Worm (Caenorhabditis elegans): ENCODE measurements around the gene nep-9.

Gene nep-9

DNA sequence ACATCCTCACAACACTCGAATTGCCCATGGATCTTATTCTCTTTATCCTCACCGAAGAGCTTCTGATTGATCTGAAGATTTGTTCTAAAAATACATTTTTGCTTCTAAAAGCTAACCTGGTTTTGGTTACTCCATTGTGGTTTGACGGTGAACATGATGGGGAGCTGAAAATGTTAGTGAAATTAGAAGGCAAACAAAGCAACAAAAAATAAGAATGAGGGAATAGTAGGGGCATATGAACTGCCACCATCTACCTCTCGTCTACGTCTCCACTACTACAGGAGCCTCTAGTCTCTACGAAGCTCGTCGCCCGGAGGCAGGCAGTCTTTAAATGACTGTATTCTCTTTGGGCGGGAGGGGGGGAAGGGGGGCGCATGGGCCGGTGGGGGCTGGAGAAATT lies 13.4 kb downstream of the nep-9 start, which contains the start of gene T06D4.2:
Gene T06D4.2, minus strand, starts transcription at position 170 of the 400 bp plus-strand sequence.
- TF ChIP-seq mdl-1 (tag; optimal IDR thresholded peaks at IDR 0.05) (no peak), ztf-11 (tag; optimal IDR thresholded peaks at IDR 0.05) (no peak), pqm-1 (tag; optimal IDR thresholded peaks at IDR 0.05) (no peak), lin-15B (tag; optimal IDR thresholded peaks at IDR 0.05) (no peak), nhr-43 (tag; optimal IDR thresholded peaks at IDR 0.05; ENCODE audit: poor library complexity, severe bottlenecking) (no peak), pha-4 (tag; optimal IDR thresholded peaks at IDR 0.05) (no peak), skn-1 (tag; optimal IDR thresholded peaks at IDR 0.05) (no peak), R02D3.7 (tag; optimal IDR thresholded peaks at IDR 0.05) (no peak), nhr-28 (tag; optimal IDR thresholded peaks at IDR 0.05) (no peak)

DNA sequence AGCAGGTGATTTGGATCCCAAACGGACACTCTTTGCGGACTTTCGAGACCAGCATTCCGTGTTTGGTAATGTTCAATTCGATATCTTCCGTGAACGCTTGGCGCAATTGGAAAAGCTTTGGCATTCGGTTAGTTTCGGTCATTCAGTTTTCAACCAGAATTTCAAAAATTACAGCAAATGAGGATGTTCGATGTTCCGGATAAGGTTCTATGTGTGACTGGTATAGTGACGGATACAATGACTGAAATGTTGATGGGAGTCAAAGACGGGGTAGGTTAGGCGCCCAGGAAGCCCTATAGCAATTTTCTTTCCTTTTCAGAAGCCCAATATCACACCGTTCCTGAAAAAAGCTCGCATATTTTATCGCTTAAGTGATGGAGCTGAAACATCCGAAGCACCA lies 16.0 kb downstream of the nep-9 start:
- no peak for TF ChIP-seq sea-2 (GFP tag; optimal IDR thresholded peaks at IDR 0.05)
- TF ChIP-seq skn-1 (tag; optimal IDR thresholded peaks at IDR 0.05): no peak
- no peak for TF ChIP-seq nhr-28 (tag; optimal IDR thresholded peaks at IDR 0.05)
- no peak for TF ChIP-seq elt-2 (tag; optimal IDR thresholded peaks at IDR 0.05)
- TF ChIP-seq jun-1 (tag; optimal IDR thresholded peaks at IDR 0.05): no peak
- no peak for TF ChIP-seq fkh-2 (tag; optimal IDR thresholded peaks at IDR 0.05)
- no peak for TF ChIP-seq pqm-1 (tag; optimal IDR thresholded peaks at IDR 0.05)
- no peak for TF ChIP-seq nhr-43 (tag; optimal IDR thresholded peaks at IDR 0.05; ENCODE audit: poor library complexity, severe bottlenecking)
- no peak for TF ChIP-seq eor-1 (tag; optimal IDR thresholded peaks at IDR 0.05)
- TF ChIP-seq fkh-10 (GFP tag; optimal IDR thresholded peaks at IDR 0.05): no peak

DNA sequence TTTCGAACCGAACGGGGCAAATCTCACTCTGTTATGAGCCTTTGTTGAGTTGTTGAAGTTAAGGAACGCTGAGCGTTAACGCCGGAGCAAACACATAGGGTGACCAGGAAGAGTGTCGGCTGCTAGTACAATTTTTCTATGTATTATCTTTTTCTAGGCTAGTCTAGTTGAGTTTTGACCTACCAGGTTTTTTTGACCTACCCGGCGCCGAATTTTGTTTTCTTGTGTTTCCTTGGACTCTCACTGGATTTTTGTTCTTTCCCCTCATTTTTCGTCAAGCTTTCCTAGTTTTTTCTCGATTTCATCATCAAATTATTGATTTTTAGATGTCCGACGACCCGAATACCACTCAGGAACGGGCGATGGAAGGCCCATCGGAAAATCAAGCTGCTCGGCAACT lies 17.6 kb downstream of the nep-9 start, which contains the start of gene T06D4.1:
Gene T06D4.1, plus strand, starts transcription at position 321 of the 400 bp plus-strand sequence.
- no peak for TF ChIP-seq ceh-82 (tag; optimal IDR thresholded peaks at IDR 0.05)
- TF ChIP-seq skn-1 (tag; optimal IDR thresholded peaks at IDR 0.05): no peak
- no peak for TF ChIP-seq mdl-1 (tag; optimal IDR thresholded peaks at IDR 0.05)
- TF ChIP-seq nhr-67 (tag; optimal IDR thresholded peaks at IDR 0.05): no peak
- TF ChIP-seq pqm-1 (tag; optimal IDR thresholded peaks at IDR 0.05): no peak
- TF ChIP-seq lin-39 (tag; optimal IDR thresholded peaks at IDR 0.05): no peak
- TF ChIP-seq nhr-77 (tag; optimal IDR thresholded peaks at IDR 0.05): no peak
- TF ChIP-seq ZK546.5 (tag; optimal IDR thresholded peaks at IDR 0.05): no peak
- TF ChIP-seq fkh-10 (GFP tag; optimal IDR thresholded peaks at IDR 0.05): no peak
- no peak for TF ChIP-seq zag-1 (tag; optimal IDR thresholded peaks at IDR 0.05)
- TF ChIP-seq sea-2 (GFP tag; optimal IDR thresholded peaks at IDR 0.05): no peak
- no peak for TF ChIP-seq aly-2 (tag; optimal IDR thresholded peaks at IDR 0.05)
- no peak for TF ChIP-seq snpc-4 (tag; optimal IDR thresholded peaks at IDR 0.05)
- no peak for TF ChIP-seq lsy-12 (tag; optimal IDR thresholded peaks at IDR 0.05)

ce11 chrII:3378275-3378674 lies 20.8 kb downstream of the nep-9 start, which contains the start of gene Y49F6C.2:
TSS of gene Y49F6C.2 (plus strand) at chrII:3378575.
- TF ChIP-seq egl-5 (tag; optimal IDR thresholded peaks at IDR 0.05): no peak
- TF ChIP-seq nhr-25 (tag; optimal IDR thresholded peaks at IDR 0.05): no peak
- TF ChIP-seq nhr-28 (tag; optimal IDR thresholded peaks at IDR 0.05): no peak
- no peak for TF ChIP-seq egl-27 (tag; optimal IDR thresholded peaks at IDR 0.05)
- TF ChIP-seq daf-12 (tag; optimal IDR thresholded peaks at IDR 0.05): no peak
- no peak for TF ChIP-seq ZK546.5 (tag; optimal IDR thresholded peaks at IDR 0.05)
- TF ChIP-seq nhr-11 (tag; optimal IDR thresholded peaks at IDR 0.05): no peak
- no peak for TF ChIP-seq elt-2 (tag; optimal IDR thresholded peaks at IDR 0.05)
- TF ChIP-seq elt-1 (tag; optimal IDR thresholded peaks at IDR 0.05): no peak
- TF ChIP-seq unc-62 (GFP tag; optimal IDR thresholded peaks at IDR 0.05): no peak
- TF ChIP-seq nhr-67 (tag; optimal IDR thresholded peaks at IDR 0.05): no peak
- TF ChIP-seq ceh-9 (tag; optimal IDR thresholded peaks at IDR 0.05): no peak
- TF ChIP-seq nhr-77 (tag; optimal IDR thresholded peaks at IDR 0.05): no peak
- TF ChIP-seq lin-39 (tag; optimal IDR thresholded peaks at IDR 0.05): no peak
- TF ChIP-seq nhr-237 (tag; optimal IDR thresholded peaks at IDR 0.05): no peak
- TF ChIP-seq ztf-4 (tag; optimal IDR thresholded peaks at IDR 0.05): no peak
- no peak for TF ChIP-seq fos-1 (tag; optimal IDR thresholded peaks at IDR 0.05)
- no peak for TF ChIP-seq ztf-11 (tag; optimal IDR thresholded peaks at IDR 0.05)

DNA sequence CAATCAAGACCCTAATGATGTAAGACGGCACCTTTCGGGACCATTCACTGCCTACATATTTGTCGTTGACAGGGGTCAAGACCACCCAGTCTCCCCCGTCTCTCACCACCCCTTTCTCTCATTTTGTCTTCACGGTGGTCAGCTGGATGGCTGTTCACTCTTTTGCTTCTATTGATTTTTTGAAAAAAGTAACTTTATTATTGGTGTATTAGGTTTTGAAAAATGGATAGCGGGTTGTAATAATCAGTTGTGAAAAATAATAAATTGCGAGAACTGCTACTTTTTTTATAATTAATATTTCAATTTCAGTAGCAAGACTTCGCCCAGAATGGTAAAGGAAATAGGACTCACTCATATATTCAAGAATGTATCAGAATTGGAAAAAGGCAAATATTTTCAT lies 22.3 kb downstream of the nep-9 start, which contains the start of gene bath-9:
Gene bath-9, plus strand, starts transcription at position 301 of the 400 bp plus-strand sequence.
- TF ChIP-seq nhr-11 (tag; optimal IDR thresholded peaks at IDR 0.05) (no peak), nhr-12 (tag; optimal IDR thresholded peaks at IDR 0.05) (no peak), elt-3 (tag; optimal IDR thresholded peaks at IDR 0.05) (no peak), nhr-43 (tag; optimal IDR thresholded peaks at IDR 0.05; ENCODE audit: poor library complexity, severe bottlenecking) (no peak), fos-1 (tag; optimal IDR thresholded peaks at IDR 0.05) (no peak), sea-2 (GFP tag; optimal IDR thresholded peaks at IDR 0.05) (no peak), nhr-237 (tag; optimal IDR thresholded peaks at IDR 0.05) (no peak), ceh-16 (tag; optimal IDR thresholded peaks at IDR 0.05) (no peak), pha-4 (tag; optimal IDR thresholded peaks at IDR 0.05) (no peak), unc-62 (GFP tag; optimal IDR thresholded peaks at IDR 0.05) (no peak), R02D3.7 (tag; optimal IDR thresholded peaks at IDR 0.05) (no peak), lsy-12 (tag; optimal IDR thresholded peaks at IDR 0.05) (no peak), nfya-1 (tag; optimal IDR thresholded peaks at IDR 0.05; ENCODE audit: insufficient read depth) (no peak), fkh-2 (tag; optimal IDR thresholded peaks at IDR 0.05) (no peak), snpc-4 (tag; optimal IDR thresholded peaks at IDR 0.05) (no peak), ceh-28 (tag; optimal IDR thresholded peaks at IDR 0.05) (no peak)

All from whole organism, L3 larva.